Fruit fly (Drosophila melanogaster) whole organism, embryonic: ENCODE measurements around the gene CG6443.

Experiments
- C15 ChIP-seq: fragments of 200-800 bp; sonication (Bioruptor generic); IDR thresholded peaks from 3 replicates; pipeline ENCODE4 v1.3.6; 2022; ENCODE audit warnings: missing biosample characterization, missing genetic modification characterization
- CG10147 ChIP-seq: fragments of 200-800 bp; sonication (Bioruptor generic); optimal IDR thresholded peaks from 2 replicates; lab custom pipeline; 2019; ENCODE audit warnings: missing biosample characterization, mild to moderate bottlenecking, missing genetic modification characterization, moderate library complexity
- CG10267 ChIP-seq: fragments of 200-800 bp; sonication (Bioruptor generic); optimal IDR thresholded peaks from 2 replicates; lab custom pipeline; 2018; ENCODE audit warnings: missing biosample characterization, mild to moderate bottlenecking, missing genetic modification characterization, moderate library complexity
- CG11093 ChIP-seq: fragments of 200-800 bp; sonication (Bioruptor generic); IDR thresholded peaks from 3 replicates; pipeline ENCODE4 v1.3.6; 2022; ENCODE audit warnings: missing biosample characterization, missing genetic modification characterization
- CG12769 ChIP-seq: fragments of 200-800 bp; sonication (Bioruptor generic); optimal IDR thresholded peaks from 2 replicates; lab custom pipeline; 2019; ENCODE audit warnings: missing biosample characterization, mild to moderate bottlenecking, missing genetic modification characterization, moderate library complexity
- CG13894 ChIP-seq: fragments of 200-800 bp; sonication (Bioruptor generic); optimal IDR thresholded peaks from 3 replicates; lab custom pipeline; 2018; ENCODE audit warnings: missing biosample characterization, mild to moderate bottlenecking, missing genetic modification characterization, moderate library complexity
- CG14667 ChIP-seq: fragments of 200-800 bp; sonication (Bioruptor generic); IDR thresholded peaks from 2 replicates; pipeline ENCODE4 v1.3.6; 2022; ENCODE audit warnings: missing biosample characterization, missing genetic modification characterization
- CG14965 ChIP-seq: fragments of 200-800 bp; sonication (Bioruptor generic); optimal IDR thresholded peaks from 2 replicates; lab custom pipeline; 2016; ENCODE audit warnings: missing biosample characterization, missing genetic modification characterization, borderline replicate concordance
- CG15601 ChIP-seq: fragments of 200-800 bp; sonication (Bioruptor generic); optimal IDR thresholded peaks from 3 replicates; lab custom pipeline; 2019; ENCODE audit warnings: missing biosample characterization, mild to moderate bottlenecking, missing genetic modification characterization, moderate library complexity
- CG17361 ChIP-seq: fragments of 200-800 bp; sonication (Bioruptor generic); IDR thresholded peaks from 3 replicates; pipeline ENCODE4 v1.3.6; 2022; ENCODE audit warnings: missing biosample characterization, missing genetic modification characterization
- CG18262 ChIP-seq: fragments of 200-800 bp; optimal IDR thresholded peaks from 3 replicates; lab custom pipeline; 2019; ENCODE audit warnings: missing biosample characterization, mild to moderate bottlenecking, missing genetic modification characterization, moderate library complexity
- CG1832 ChIP-seq: fragments of 200-800 bp; sonication (Bioruptor generic); optimal IDR thresholded peaks from 2 replicates; lab custom pipeline; 2017; ENCODE audit warnings: missing biosample characterization, mild to moderate bottlenecking, missing genetic modification characterization, inconsistent platforms
- CG30020 ChIP-seq: fragments of 200-800 bp; optimal IDR thresholded peaks from 2 replicates; lab custom pipeline; 2019; ENCODE audit warnings: missing biosample characterization, mild to moderate bottlenecking, missing genetic modification characterization, moderate library complexity
- CG30431 ChIP-seq: fragments of 200-800 bp; sonication (Bioruptor generic); optimal IDR thresholded peaks from 2 replicates; lab custom pipeline; 2017; ENCODE audit warnings: missing biosample characterization, missing genetic modification characterization
- CG31441 ChIP-seq: fragments of 200-800 bp; sonication (Bioruptor generic); IDR thresholded peaks from 2 replicates; pipeline ENCODE4 v1.3.6; 2022; ENCODE audit warnings: missing biosample characterization, missing genetic modification characterization
- CG3847 ChIP-seq: fragments of 200-800 bp; sonication (Bioruptor generic); IDR thresholded peaks from 2 replicates; pipeline ENCODE4 v1.3.6; 2022; ENCODE audit warnings: missing biosample characterization, missing genetic modification characterization
- CG4360 ChIP-seq: fragments of 200-800 bp; sonication (Bioruptor generic); IDR thresholded peaks from 2 replicates; pipeline ENCODE4 v1.3.6; 2022; ENCODE audit warnings: missing biosample characterization, missing genetic modification characterization
- CG4820 ChIP-seq: fragments of 200-800 bp; sonication (Bioruptor generic); optimal IDR thresholded peaks from 3 replicates; lab custom pipeline; 2016; ENCODE audit warnings: missing biosample characterization, missing genetic modification characterization
- CG6791 ChIP-seq: fragments of 200-800 bp; sonication (Bioruptor generic); IDR thresholded peaks from 3 replicates; pipeline ENCODE4 v1.3.6; 2022; ENCODE audit warnings: missing biosample characterization, missing genetic modification characterization; ENCODE audit not compliant: partially characterized antibody
- CG8089 ChIP-seq: fragments of 200-800 bp; sonication (Bioruptor generic); optimal IDR thresholded peaks from 3 replicates; lab custom pipeline; 2016; ENCODE audit warnings: missing biosample characterization, missing genetic modification characterization
- CG9876 ChIP-seq: fragments of 200-800 bp; sonication (Bioruptor generic); optimal IDR thresholded peaks from 2 replicates; lab custom pipeline; 2016; ENCODE audit warnings: missing biosample characterization, missing genetic modification characterization
- Dad ChIP-seq: fragments of 200-800 bp; sonication (Bioruptor generic); optimal IDR thresholded peaks from 3 replicates; lab custom pipeline; 2016; ENCODE audit warnings: missing biosample characterization, missing genetic modification characterization
- HmgZ ChIP-seq: fragments of 200-800 bp; sonication (Bioruptor generic); optimal IDR thresholded peaks from 2 replicates; lab custom pipeline; 2018; ENCODE audit warnings: missing biosample characterization, mild to moderate bottlenecking, missing genetic modification characterization
- Hmx ChIP-seq: fragments of 200-800 bp; sonication (Bioruptor generic); optimal IDR thresholded peaks from 2 replicates; lab custom pipeline; 2016; ENCODE audit warnings: missing biosample characterization, missing genetic modification characterization
- MTF-1 ChIP-seq: fragments of 200-800 bp; sonication (Bioruptor generic); optimal IDR thresholded peaks from 2 replicates; lab custom pipeline; 2018; ENCODE audit warnings: missing biosample characterization, mild to moderate bottlenecking, missing genetic modification characterization, borderline replicate concordance
- Nf-YC ChIP-seq: fragments of 200-800 bp; optimal IDR thresholded peaks from 3 replicates; lab custom pipeline; 2019; ENCODE audit warnings: missing biosample characterization, mild to moderate bottlenecking, missing genetic modification characterization, moderate library complexity
- Oli ChIP-seq: fragments of 200-800 bp; sonication (Bioruptor generic); optimal IDR thresholded peaks from 2 replicates; lab custom pipeline; 2018; ENCODE audit warnings: missing biosample characterization, mild to moderate bottlenecking, missing genetic modification characterization, moderate library complexity
- Pdp1 ChIP-seq, 2 experiments: fragments of 200-800 bp; sonication (Bioruptor generic); optimal IDR thresholded peaks; 3 replicates each; lab custom pipeline; 2016; ENCODE audit warnings: missing biosample characterization in 2 of 2, missing genetic modification characterization in 2 of 2, mild to moderate bottlenecking in 1 of 2, moderate library complexity in 1 of 2
- Rfx ChIP-seq: fragments of 200-800 bp; sonication (Bioruptor generic); IDR thresholded peaks from 2 replicates; pipeline ENCODE4 v1.3.6; 2022; ENCODE audit warnings: missing biosample characterization, missing genetic modification characterization
- Xrp1 ChIP-seq: fragments of 200-800 bp; sonication (Bioruptor generic); IDR thresholded peaks from 2 replicates; pipeline ENCODE4 v1.3.6; 2022; ENCODE audit warnings: missing biosample characterization, missing genetic modification characterization
- ase ChIP-seq: fragments of 200-800 bp; sonication (Bioruptor generic); IDR thresholded peaks from 3 replicates; pipeline ENCODE4 v1.3.6; 2022; ENCODE audit warnings: missing biosample characterization, missing genetic modification characterization
- bab2 ChIP-seq: fragments of 200-800 bp; sonication (Bioruptor generic); optimal IDR thresholded peaks from 2 replicates; lab custom pipeline; 2016; ENCODE audit warnings: missing biosample characterization, missing genetic modification characterization
- cas ChIP-seq: fragments of 200-800 bp; sonication (Bioruptor generic); IDR thresholded peaks from 2 replicates; pipeline ENCODE4 v1.3.6; 2022; ENCODE audit warnings: missing biosample characterization, missing genetic modification characterization
- caup ChIP-seq: fragments of 200-800 bp; sonication (Bioruptor generic); optimal IDR thresholded peaks from 3 replicates; lab custom pipeline; 2017; ENCODE audit warnings: missing biosample characterization, mild to moderate bottlenecking, missing genetic modification characterization, moderate library complexity; ENCODE audit not compliant: severe bottlenecking
- emc ChIP-seq: fragments of 200-800 bp; sonication (Bioruptor generic); optimal IDR thresholded peaks from 2 replicates; lab custom pipeline; 2016; ENCODE audit warnings: missing biosample characterization, missing genetic modification characterization
- en ChIP-seq: fragments of 200-800 bp; sonication (Bioruptor generic); optimal IDR thresholded peaks from 2 replicates; lab custom pipeline; 2016; ENCODE audit warnings: missing biosample characterization, missing genetic modification characterization
- exex ChIP-seq: fragments of 200-800 bp; sonication (Bioruptor generic); optimal IDR thresholded peaks from 4 replicates; lab custom pipeline; 2018; ENCODE audit warnings: missing biosample characterization, mild to moderate bottlenecking, missing genetic modification characterization, moderate library complexity
- fd96Cb ChIP-seq: fragments of 200-800 bp; sonication (Bioruptor generic); optimal IDR thresholded peaks from 2 replicates; lab custom pipeline; 2018; ENCODE audit warnings: missing biosample characterization, mild to moderate bottlenecking, missing genetic modification characterization, moderate library complexity
- gfzf ChIP-seq: fragments of 200-800 bp; sonication (Bioruptor generic); optimal IDR thresholded peaks from 2 replicates; lab custom pipeline; 2016; ENCODE audit warnings: missing biosample characterization, mild to moderate bottlenecking, missing genetic modification characterization, moderate library complexity
- gro ChIP-seq: fragments of 200-800 bp; sonication (Bioruptor generic); optimal IDR thresholded peaks from 2 replicates; lab custom pipeline; 2016; ENCODE audit warnings: missing biosample characterization, missing genetic modification characterization
- hbn ChIP-seq: fragments of 200-800 bp; sonication (Bioruptor generic); IDR thresholded peaks from 2 replicates; pipeline ENCODE4 v1.3.6; 2022; ENCODE audit warnings: missing biosample characterization, missing genetic modification characterization; ENCODE audit not compliant: partially characterized antibody
- insv ChIP-seq, 2 experiments: fragments of 200-800 bp; sonication (Bioruptor generic); optimal IDR thresholded peaks; 3 replicates each; lab custom pipeline; 2016 to 2018; ENCODE audit warnings: missing biosample characterization in 2 of 2, missing genetic modification characterization in 2 of 2
- jing ChIP-seq: fragments of 200-800 bp; sonication (Bioruptor generic); optimal IDR thresholded peaks from 2 replicates; lab custom pipeline; 2018; ENCODE audit warnings: missing biosample characterization, mild to moderate bottlenecking, missing genetic modification characterization
- kay ChIP-seq: fragments of 200-800 bp; sonication (Bioruptor generic); optimal IDR thresholded peaks from 2 replicates; lab custom pipeline; 2016; ENCODE audit warnings: missing biosample characterization, missing genetic modification characterization
- prd ChIP-seq, 3 experiments: fragments of >200 bp in 2 of 3; fragments of 200-800 bp in 1 of 3; sonication (Bioruptor generic) in 1 of 3; optimal IDR thresholded peaks in 2 of 3; IDR thresholded peaks in 1 of 3; 2 replicates in 2 of 3; 3 replicates in 1 of 3; pipeline versions ENCODE4 v1.3.6 to Lab custom; 2017 to 2022; ENCODE audit warnings: missing biosample characterization in 1 of 3, missing genetic modification characterization in 1 of 3
- seq ChIP-seq: fragments of 200-800 bp; sonication (Bioruptor generic); IDR thresholded peaks from 2 replicates; pipeline ENCODE4 v1.3.6; 2022; ENCODE audit warnings: missing biosample characterization, missing genetic modification characterization
- sima ChIP-seq: fragments of 200-800 bp; sonication (Bioruptor generic); optimal IDR thresholded peaks from 2 replicates; lab custom pipeline; 2016; ENCODE audit warnings: missing biosample characterization, missing genetic modification characterization
- slbo ChIP-seq: fragments of 200-800 bp; sonication (Bioruptor generic); IDR thresholded peaks from 2 replicates; pipeline ENCODE4 v1.3.6; 2022; ENCODE audit warnings: missing biosample characterization, missing genetic modification characterization
- trem ChIP-seq: fragments of 200-800 bp; optimal IDR thresholded peaks from 3 replicates; lab custom pipeline; 2019; ENCODE audit warnings: missing biosample characterization, mild to moderate bottlenecking, missing genetic modification characterization, moderate library complexity
- tx ChIP-seq: fragments of 200-800 bp; sonication (Bioruptor generic); optimal IDR thresholded peaks from 2 replicates; lab custom pipeline; 2016; ENCODE audit warnings: missing biosample characterization, missing genetic modification characterization

The CG6443 gene

DNA sequence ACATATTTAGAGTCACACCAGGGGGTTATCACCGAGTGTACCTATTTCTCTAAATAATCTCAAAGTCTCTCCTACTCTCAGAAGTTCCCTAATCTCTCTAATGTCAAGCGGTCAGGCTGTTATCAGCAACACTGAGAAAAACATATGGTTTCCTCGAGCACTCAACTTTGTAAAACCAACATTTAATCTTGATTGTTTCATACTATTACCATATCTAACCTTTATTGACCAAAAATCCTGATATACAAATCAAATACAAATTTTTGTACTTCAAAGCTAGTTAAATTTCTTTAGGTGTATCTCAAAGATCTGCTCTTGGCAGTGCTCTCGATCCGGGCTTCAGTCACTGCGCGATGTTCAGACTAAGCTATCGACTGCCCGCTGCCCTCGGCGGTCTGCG is 25.5 kb upstream of the CG6443 start, which contains the start of gene CG6415 (continued):
- TF ChIP-seq Dad (GFP tag; lab: Kevin White, UChicago) (peak; percentile 20), CG1832 (GFP tag; lab: Kevin White, UChicago) (no peak), Nf-YC (tag; lab: Kevin White, UChicago) (peak; percentile 62), cas (GFP tag; lab: Robert Waterston, UW) (0 out of 2 replicates have a peak, but pooled peaks have one; percentile 19), HmgZ (tag; lab: Kevin White, UChicago) (peak; percentile 51), slbo (GFP tag; lab: Robert Waterston, UW) (peak; percentile 86), jing (GFP tag; lab: Kevin White, UChicago) (peak; percentile 40), Xrp1 (peak; percentile 86), CG17361 (GFP tag; lab: Robert Waterston, UW) (peak; percentile 77), Rfx (GFP tag; lab: Robert Waterston, UW) (peak; percentile 81), bab2 (GFP tag; lab: Kevin White, UChicago) (peak; percentile 73), CG8089 (peak; percentile 44), Hmx (GFP tag; lab: Kevin White, UChicago) (no peak), CG6791 (GFP tag; lab: Robert Waterston, UW) (no peak), CG4360 (0 out of 2 replicates have a peak, but pooled peaks have one; percentile 36), CG14965 (peak; percentile 42), prd (optimal IDR thresholded peaks at IDR 0.05; lab: Kevin White, UChicago) (no peak), prd (GFP tag; IDR thresholded peaks at IDR 0.05; lab: Robert Waterston, UW) (peak; percentile 89), CG11093 (GFP tag; lab: Robert Waterston, UW) (peak; percentile 49; the same call in 1 of the 3 replicates), ase (GFP tag; lab: Robert Waterston, UW) (peak; percentile 73; the same call in 2 of the 3 replicates), trem (tag; lab: Kevin White, UChicago) (peak; percentile 55), C15 (peak; percentile 70; the same call in 2 of the 3 replicates), fd96Cb (tag; lab: Kevin White, UChicago) (peak; percentile 75), caup (GFP tag; lab: Kevin White, UChicago) (peak; percentile 57), CG13894 (peak; percentile 43), gfzf (GFP tag; lab: Kevin White, UChicago) (no peak), en (GFP tag; lab: Kevin White, UChicago) (peak; percentile 37), CG9876 (GFP tag; lab: Kevin White, UChicago) (peak; percentile 57), CG4820 (GFP tag; lab: Kevin White, UChicago) (peak; percentile 75), CG14667 (GFP tag; lab: Robert Waterston, UW) (0 out of 2 replicates have a peak, but pooled peaks have one; percentile 31), seq (peak; percentile 73), CG18262 (tag; lab: Kevin White, UChicago) (peak; percentile 81), MTF-1 (GFP tag; lab: Kevin White, UChicago) (peak; percentile 50), hbn (GFP tag; lab: Robert Waterston, UW) (no peak), insv (GFP tag; optimal IDR thresholded peaks at IDR 0.05; lab: Kevin White, UChicago) (no peak), Oli (tag; lab: Kevin White, UChicago) (peak; percentile 78), CG30431 (GFP tag; lab: Kevin White, UChicago) (peak; percentile 54), CG30020 (no peak), gro (GFP tag; lab: Kevin White, UChicago) (peak; percentile 47), sima (GFP tag; lab: Kevin White, UChicago) (peak; percentile 11), kay (peak; percentile 11), CG10267 (peak; percentile 65), CG12769 (tag; lab: Kevin White, UChicago) (peak; percentile 78), emc (GFP tag; lab: Kevin White, UChicago) (no peak), CG31441 (GFP tag; lab: Robert Waterston, UW) (peak; percentile 76), CG10147 (GFP tag; lab: Kevin White, UChicago) (peak; percentile 53), tx (GFP tag; lab: Kevin White, UChicago) (peak; percentile 15), Pdp1 (GFP tag; optimal IDR thresholded peaks at IDR 0.05; lab: Kevin White, UChicago) (peak; percentile 38 to 77), exex (tag; lab: Kevin White, UChicago) (no peak), CG15601 (peak; percentile 55), CG3847 (GFP tag; lab: Robert Waterston, UW) (peak; percentile 54)
